Fruit fly (Drosophila melanogaster) whole organism, embryonic: ENCODE data around the gene CG13627.
A peak's percentile ranks its signal among the peaks of the same experiment; 100 is the strongest.

Experiments used
- Asciz ChIP-seq: fragments of 200-800 bp; sonication (Bioruptor generic); optimal IDR thresholded peaks from 2 replicates; lab custom pipeline; 2017; ENCODE audit warnings: missing biosample characterization, mild to moderate bottlenecking, missing genetic modification characterization, missing genetic modification reagents
- CG10147 ChIP-seq: fragments of 200-800 bp; sonication (Bioruptor generic); optimal IDR thresholded peaks from 2 replicates; lab custom pipeline; 2019; ENCODE audit warnings: missing biosample characterization, mild to moderate bottlenecking, missing genetic modification characterization, moderate library complexity
- CG11504 ChIP-seq: fragments of 200-800 bp; sonication (Bioruptor generic); optimal IDR thresholded peaks from 3 replicates; lab custom pipeline; 2019; ENCODE audit warnings: missing biosample characterization, mild to moderate bottlenecking, missing genetic modification characterization, moderate library complexity
- CG12236 ChIP-seq: fragments of 200-800 bp; sonication (Bioruptor generic); optimal IDR thresholded peaks from 2 replicates; lab custom pipeline; 2016; ENCODE audit warnings: missing biosample characterization, missing genetic modification characterization
- CG1233 ChIP-seq: fragments of 200-800 bp; sonication (Bioruptor generic); optimal IDR thresholded peaks from 4 replicates; lab custom pipeline; 2018; ENCODE audit warnings: missing biosample characterization, mild to moderate bottlenecking, missing genetic modification characterization
- CG13424 ChIP-seq: fragments of 200-800 bp; sonication (Bioruptor generic); optimal IDR thresholded peaks from 2 replicates; lab custom pipeline; 2019; ENCODE audit warnings: missing biosample characterization, mild to moderate bottlenecking, missing genetic modification characterization, moderate library complexity
- CG15479 ChIP-seq: fragments of 200-800 bp; sonication (Bioruptor generic); optimal IDR thresholded peaks from 3 replicates; lab custom pipeline; 2019; ENCODE audit warnings: missing biosample characterization, mild to moderate bottlenecking, missing genetic modification characterization, moderate library complexity
- CG15514 ChIP-seq: fragments of 200-800 bp; sonication (Bioruptor generic); optimal IDR thresholded peaks from 3 replicates; lab custom pipeline; 2017; ENCODE audit warnings: missing biosample characterization, missing genetic modification characterization, mild to moderate bottlenecking, moderate library complexity, missing genetic modification reagents
- CG33213 ChIP-seq: fragments of 200-800 bp; sonication (Bioruptor generic); optimal IDR thresholded peaks from 3 replicates; lab custom pipeline; 2016; ENCODE audit warnings: missing biosample characterization, missing genetic modification characterization
- CG34224 ChIP-seq: fragments of 200-800 bp; sonication (Bioruptor generic); IDR thresholded peaks from 3 replicates; pipeline ENCODE4 v1.3.6; 2022; ENCODE audit warnings: missing biosample characterization, missing genetic modification characterization; ENCODE audit not compliant: partially characterized antibody
- CG3995 ChIP-seq: fragments of 200-800 bp; sonication (Bioruptor generic); optimal IDR thresholded peaks from 3 replicates; lab custom pipeline; 2016; ENCODE audit warnings: missing biosample characterization, missing genetic modification characterization
- CG6689 ChIP-seq: fragments of 200-800 bp; sonication (Bioruptor generic); IDR thresholded peaks from 2 replicates; pipeline ENCODE4 v1.3.6; 2022; ENCODE audit warnings: missing biosample characterization, missing genetic modification characterization
- CG7786 ChIP-seq: fragments of 200-800 bp; sonication (Bioruptor generic); optimal IDR thresholded peaks from 2 replicates; lab custom pipeline; 2016; ENCODE audit warnings: missing biosample characterization, missing genetic modification characterization
- CG7963 ChIP-seq: fragments of 200-800 bp; sonication (Bioruptor generic); IDR thresholded peaks from 3 replicates; pipeline ENCODE4 v1.3.6; 2022; ENCODE audit warnings: missing biosample characterization, missing genetic modification characterization; ENCODE audit not compliant: partially characterized antibody
- CG9932 ChIP-seq: fragments of 200-800 bp; sonication (Bioruptor generic); IDR thresholded peaks from 2 replicates; pipeline ENCODE4 v1.3.6; 2022; ENCODE audit warnings: missing biosample characterization, missing genetic modification characterization
- Dll ChIP-seq: fragments of 200-800 bp; sonication (Bioruptor generic); IDR thresholded peaks from 4 replicates; pipeline ENCODE4 v1.3.6; 2022; ENCODE audit warnings: missing biosample characterization, missing genetic modification characterization; ENCODE audit not compliant: partially characterized antibody
- Doc3 ChIP-seq: fragments of 200-800 bp; sonication (Bioruptor generic); IDR thresholded peaks from 3 replicates; pipeline ENCODE4 v1.3.6; 2022; ENCODE audit warnings: missing biosample characterization, missing genetic modification characterization; ENCODE audit not compliant: partially characterized antibody
- Dp ChIP-seq: fragments of 200-800 bp; sonication (Bioruptor generic); optimal IDR thresholded peaks from 2 replicates; lab custom pipeline; 2018; ENCODE audit warnings: missing biosample characterization, mild to moderate bottlenecking, missing genetic modification characterization, moderate library complexity
- Drgx ChIP-seq: fragments of 200-800 bp; sonication (Bioruptor generic); IDR thresholded peaks from 2 replicates; pipeline ENCODE4 v1.3.6; 2022; ENCODE audit warnings: missing biosample characterization, missing genetic modification characterization
- Elba2 ChIP-seq: fragments of 200-800 bp; sonication (Bioruptor generic); optimal IDR thresholded peaks from 3 replicates; lab custom pipeline; 2016; ENCODE audit warnings: missing biosample characterization, missing genetic modification characterization
- Ets97D ChIP-seq: fragments of 200-800 bp; sonication (Bioruptor generic); optimal IDR thresholded peaks from 3 replicates; lab custom pipeline; 2016; ENCODE audit warnings: missing biosample characterization, missing genetic modification characterization
- Fer3 ChIP-seq: fragments of 200-800 bp; sonication (Bioruptor generic); optimal IDR thresholded peaks from 2 replicates; lab custom pipeline; 2018; ENCODE audit warnings: missing biosample characterization, mild to moderate bottlenecking, missing genetic modification characterization, moderate library complexity
- Hr51 ChIP-seq, 2 experiments: fragments of 200-800 bp; sonication (Bioruptor generic); optimal IDR thresholded peaks; 2 replicates in 1 of 2; 3 replicates in 1 of 2; lab custom pipeline; 2016 to 2018; ENCODE audit warnings: missing biosample characterization in 2 of 2, missing genetic modification characterization in 2 of 2, mild to moderate bottlenecking in 1 of 2, moderate library complexity in 1 of 2
- Jarid2 ChIP-seq: fragments of 200-800 bp; sonication (Bioruptor generic); optimal IDR thresholded peaks from 3 replicates; lab custom pipeline; 2017; ENCODE audit warnings: mild to moderate bottlenecking, missing biosample characterization, missing genetic modification reagents, missing genetic modification characterization
- NC2β ChIP-seq: fragments of 200-800 bp; sonication (Bioruptor generic); optimal IDR thresholded peaks from 2 replicates; lab custom pipeline; 2016; ENCODE audit warnings: missing biosample characterization, missing genetic modification characterization
- Pdp1 ChIP-seq, 2 experiments: fragments of 200-800 bp; sonication (Bioruptor generic); optimal IDR thresholded peaks; 3 replicates each; lab custom pipeline; 2016; ENCODE audit warnings: missing biosample characterization in 2 of 2, missing genetic modification characterization in 2 of 2, mild to moderate bottlenecking in 1 of 2, moderate library complexity in 1 of 2
- Scr ChIP-seq: fragments of 200-800 bp; sonication (Bioruptor generic); IDR thresholded peaks from 2 replicates; pipeline ENCODE4 v1.3.6; 2022; ENCODE audit warnings: missing biosample characterization, missing genetic modification characterization; ENCODE audit not compliant: partially characterized antibody
- amos ChIP-seq: fragments of 200-800 bp; sonication (Bioruptor generic); IDR thresholded peaks from 2 replicates; pipeline ENCODE4 v1.3.6; 2022; ENCODE audit warnings: missing biosample characterization, missing genetic modification characterization; ENCODE audit not compliant: partially characterized antibody
- ap ChIP-seq: fragments of 200-800 bp; sonication (Bioruptor generic); IDR thresholded peaks from 2 replicates; pipeline ENCODE4 v1.3.6; 2022; ENCODE audit warnings: missing biosample characterization, missing genetic modification characterization
- ara ChIP-seq: fragments of 200-800 bp; sonication (Bioruptor generic); IDR thresholded peaks from 2 replicates; pipeline ENCODE4 v1.3.6; 2022; ENCODE audit warnings: missing biosample characterization, missing genetic modification characterization
- bbx ChIP-seq: fragments of 200-800 bp; sonication (Bioruptor generic); IDR thresholded peaks from 2 replicates; pipeline ENCODE4 v1.3.6; 2022; ENCODE audit warnings: missing biosample characterization, missing genetic modification characterization; ENCODE audit not compliant: partially characterized antibody
- bsh ChIP-seq, 2 experiments: fragments of 200-800 bp; sonication (Bioruptor generic); optimal IDR thresholded peaks; 2 replicates each; lab custom pipeline; 2017 to 2018; ENCODE audit warnings: mild to moderate bottlenecking in 2 of 2, missing biosample characterization in 2 of 2, missing genetic modification characterization in 2 of 2, moderate library complexity in 1 of 2
- caup ChIP-seq: fragments of 200-800 bp; sonication (Bioruptor generic); optimal IDR thresholded peaks from 3 replicates; lab custom pipeline; 2017; ENCODE audit warnings: missing biosample characterization, mild to moderate bottlenecking, missing genetic modification characterization, moderate library complexity; ENCODE audit not compliant: severe bottlenecking
- cg ChIP-seq: fragments of 200-800 bp; sonication (Bioruptor generic); optimal IDR thresholded peaks from 3 replicates; lab custom pipeline; 2019; ENCODE audit warnings: missing biosample characterization, mild to moderate bottlenecking, missing genetic modification characterization, moderate library complexity
- dmrt11E ChIP-seq: fragments of 200-800 bp; sonication (Bioruptor generic); optimal IDR thresholded peaks from 3 replicates; lab custom pipeline; 2018; ENCODE audit warnings: missing biosample characterization, mild to moderate bottlenecking, missing genetic modification characterization, moderate library complexity
- inv ChIP-seq: fragments of 200-800 bp; sonication (Bioruptor generic); IDR thresholded peaks from 2 replicates; pipeline ENCODE4 v1.3.6; 2022; ENCODE audit warnings: missing biosample characterization, missing genetic modification characterization; ENCODE audit not compliant: partially characterized antibody
- mirr ChIP-seq: fragments of 200-800 bp; sonication (Bioruptor generic); optimal IDR thresholded peaks from 3 replicates; lab custom pipeline; 2018; ENCODE audit warnings: missing biosample characterization, mild to moderate bottlenecking, missing genetic modification characterization
- p53 ChIP-seq: fragments of 200-800 bp; sonication (Bioruptor generic); optimal IDR thresholded peaks from 2 replicates; lab custom pipeline; 2016; ENCODE audit warnings: missing biosample characterization, missing genetic modification characterization
- phol ChIP-seq: fragments of 200-800 bp; sonication (Bioruptor generic); optimal IDR thresholded peaks from 3 replicates; lab custom pipeline; 2018; ENCODE audit warnings: missing biosample characterization, mild to moderate bottlenecking, missing genetic modification characterization, moderate library complexity
- slp2 ChIP-seq: fragments of 200-800 bp; sonication (Bioruptor generic); optimal IDR thresholded peaks from 2 replicates; lab custom pipeline; 2016; ENCODE audit warnings: missing biosample characterization, missing genetic modification characterization
- sna ChIP-seq: fragments of 200-800 bp; sonication (Bioruptor generic); IDR thresholded peaks from 2 replicates; pipeline ENCODE4 v1.3.6; 2022; ENCODE audit warnings: missing biosample characterization, missing genetic modification characterization; ENCODE audit not compliant: partially characterized antibody
- trem ChIP-seq: fragments of 200-800 bp; optimal IDR thresholded peaks from 3 replicates; lab custom pipeline; 2019; ENCODE audit warnings: missing biosample characterization, mild to moderate bottlenecking, missing genetic modification characterization, moderate library complexity
- twi ChIP-seq: fragments of 200-800 bp; optimal IDR thresholded peaks from 2 replicates; lab custom pipeline; 2019; ENCODE audit warnings: missing biosample characterization, mild to moderate bottlenecking, missing genetic modification characterization, moderate library complexity
- tx ChIP-seq: fragments of 200-800 bp; sonication (Bioruptor generic); optimal IDR thresholded peaks from 2 replicates; lab custom pipeline; 2016; ENCODE audit warnings: missing biosample characterization, missing genetic modification characterization

CG13627 gene

DNA sequence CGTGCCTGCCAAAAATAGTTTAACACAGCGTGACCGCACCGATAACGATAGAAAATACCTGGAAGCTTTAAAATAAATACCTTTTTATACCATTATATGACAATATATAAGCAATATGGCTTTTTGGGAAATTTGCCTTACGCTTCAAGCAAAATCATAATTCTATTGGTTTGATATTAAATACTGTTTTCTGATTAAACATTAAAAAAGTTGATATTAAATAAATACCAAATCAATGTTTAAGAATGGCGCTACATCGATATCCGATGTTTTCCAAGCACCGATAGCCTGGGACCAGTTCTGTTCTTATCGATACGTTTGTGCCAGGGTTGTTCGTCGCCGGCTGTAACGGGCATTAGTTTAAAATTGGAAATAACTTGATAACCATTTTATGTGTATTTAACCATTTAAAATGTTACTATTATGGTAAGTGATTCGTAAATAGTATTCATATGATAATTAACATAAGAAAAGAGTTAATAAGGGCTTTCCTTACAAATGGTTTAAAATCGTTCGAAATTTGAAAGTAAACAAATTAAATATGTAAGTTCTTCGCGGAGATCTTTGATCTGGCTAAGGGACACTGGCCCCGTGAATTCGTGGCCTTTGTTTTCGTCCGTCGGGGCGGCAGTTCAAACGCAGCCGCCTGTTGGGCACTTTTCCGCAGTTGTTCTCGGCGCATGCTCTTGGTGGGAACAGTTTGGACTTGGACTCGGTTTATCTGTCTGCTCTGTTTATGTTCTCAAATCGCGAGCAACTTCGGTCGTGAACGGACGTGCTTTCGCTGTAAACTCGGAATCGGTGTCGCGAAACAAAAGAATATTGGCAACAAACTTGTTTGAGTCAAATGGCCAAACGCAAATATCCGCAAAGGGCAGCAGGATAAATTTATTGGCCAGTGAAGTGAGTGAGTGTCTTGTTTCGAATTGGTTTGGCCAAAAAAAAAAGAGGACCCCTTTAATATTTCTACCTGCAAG, 7.0 kb downstream of the CG13627 start, which contains the start of the genes CG13630 and tok (continued):
- TF ChIP-seq Doc3 (GFP tag; lab: Robert Waterston, UW) (peak; percentile 72), Pdp1 (GFP tag; optimal IDR thresholded peaks at IDR 0.05; lab: Kevin White, UChicago) (peak in 1 of 2 experiments; percentile 18), amos (GFP tag; lab: Robert Waterston, UW) (peak; percentile 81), CG11504 (peak; percentile 86), Dll (peak; percentile 77), Jarid2 (GFP tag; lab: Kevin White, UChicago) (peak; percentile 56), trem (peak; percentile 54), inv (GFP tag; lab: Robert Waterston, UW) (peak; percentile 69), CG33213 (no peak), dmrt11E (tag; lab: Kevin White, UChicago) (no peak), Fer3 (tag; lab: Kevin White, UChicago) (no peak), CG34224 (peak; percentile 64), slp2 (GFP tag; lab: Kevin White, UChicago) (no peak), CG7963 (peak; percentile 76), p53 (peak; percentile 49), sna (GFP tag; lab: Robert Waterston, UW) (peak; percentile 48), Dp (GFP tag; lab: Kevin White, UChicago) (peak; percentile 85), CG7786 (no peak), Ets97D (GFP tag; lab: Kevin White, UChicago) (peak; percentile 21), CG1233 (no peak), bbx (GFP tag; lab: Robert Waterston, UW) (peak; percentile 80), Elba2 (GFP tag; lab: Kevin White, UChicago) (no peak), phol (peak; percentile 52), Scr (GFP tag; lab: Robert Waterston, UW) (peak; percentile 78)

DNA sequence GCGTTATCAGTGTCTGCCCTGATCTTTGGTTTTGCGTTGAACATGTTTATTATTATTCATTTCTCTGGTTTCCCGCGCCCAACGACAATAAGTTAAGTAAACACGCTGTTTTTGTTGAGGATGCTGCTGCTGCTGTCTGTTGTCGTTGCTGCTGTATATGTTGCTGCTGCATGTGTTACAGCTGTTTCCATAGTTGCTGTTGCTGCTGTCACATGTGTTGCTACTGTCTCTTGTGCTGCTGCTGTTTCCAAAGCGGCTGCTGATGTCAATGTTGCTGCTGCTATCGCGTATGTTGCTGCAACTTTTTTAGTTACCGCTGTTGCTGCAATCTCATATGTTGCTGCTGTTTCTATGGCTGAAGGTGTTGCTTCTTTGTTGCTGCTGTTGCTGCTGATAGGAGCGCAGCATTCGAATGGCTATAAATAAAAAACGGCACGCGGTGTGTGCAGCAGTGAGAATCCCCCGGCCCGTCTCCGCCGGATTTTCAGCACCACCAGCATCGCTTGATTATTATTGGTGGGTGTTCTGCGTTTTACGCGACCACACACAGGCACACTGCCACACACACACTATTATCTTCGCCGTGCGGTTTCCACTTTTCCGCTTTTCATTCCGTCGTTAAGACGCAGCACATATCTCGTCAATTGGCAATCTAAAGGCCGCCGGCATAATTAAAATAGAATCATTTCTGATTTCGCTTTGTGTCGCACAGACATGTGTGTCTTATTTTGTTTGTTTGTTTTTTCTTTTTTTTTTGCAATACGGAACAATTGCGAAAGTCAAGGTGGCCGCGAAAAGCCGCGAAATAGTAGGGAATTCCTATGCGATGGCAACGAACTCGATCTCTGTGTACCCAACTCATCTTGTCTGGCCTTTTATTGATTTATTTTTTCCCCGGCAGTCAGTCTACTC, 8.1 kb downstream of the CG13627 start:
- TF ChIP-seq mirr (GFP tag; lab: Kevin White, UChicago) (no peak), Asciz (GFP tag; lab: Kevin White, UChicago) (no peak), CG15479 (GFP tag; lab: Kevin White, UChicago) (peak; percentile 8), CG13424 (tag; lab: Kevin White, UChicago) (no peak), Hr51 (GFP tag; optimal IDR thresholded peaks at IDR 0.05; lab: Kevin White, UChicago) (no peak), bsh (GFP tag; optimal IDR thresholded peaks at IDR 0.05; lab: Kevin White, UChicago) (peak in 1 of 2 experiments; percentile 5), CG12236 (no peak), Drgx (GFP tag; lab: Robert Waterston, UW) (peak; percentile 41), CG11504 (peak; percentile 99), caup (GFP tag; lab: Kevin White, UChicago) (no peak), cg (GFP tag; lab: Kevin White, UChicago) (peak; percentile 28), CG9932 (GFP tag; lab: Robert Waterston, UW) (no peak), CG6689 (GFP tag; lab: Robert Waterston, UW) (no peak), CG15514 (no peak), CG10147 (no peak), CG3995 (GFP tag; lab: Kevin White, UChicago) (no peak), twi (tag; lab: Kevin White, UChicago) (peak; percentile 91), ara (0 out of 2 replicates have a peak, but pooled peaks have one; percentile 12), NC2β (no peak), tx (GFP tag; lab: Kevin White, UChicago) (no peak), ap (GFP tag; lab: Robert Waterston, UW) (no peak)
